Fruit fly (Drosophila melanogaster) whole organism, embryonic: ENCODE measurements around the gene Best3.

Experiments used
- Awh ChIP-seq: fragments of 200-800 bp; sonication (Bioruptor generic); IDR thresholded peaks from 2 replicates; pipeline ENCODE4, ENCODE4 v1.3.6; 2022; ENCODE audit warnings: missing biosample characterization, missing genetic modification characterization
- Bdp1 ChIP-seq: fragments of 200-800 bp; sonication (Bioruptor generic); optimal IDR thresholded peaks from 3 replicates; lab custom pipeline; 2016; ENCODE audit warnings: missing biosample characterization, missing genetic modification characterization
- CG10267 ChIP-seq: fragments of 200-800 bp; sonication (Bioruptor generic); optimal IDR thresholded peaks from 2 replicates; lab custom pipeline; 2018; ENCODE audit warnings: missing biosample characterization, mild to moderate bottlenecking, missing genetic modification characterization, moderate library complexity
- CG10321 ChIP-seq: fragments of 200-800 bp; sonication (Bioruptor generic); IDR thresholded peaks from 2 replicates; pipeline ENCODE4 v1.3.6; 2022; ENCODE audit warnings: missing biosample characterization, missing genetic modification characterization
- CG11696 ChIP-seq: fragments of 200-800 bp; sonication (Bioruptor generic); IDR thresholded peaks from 2 replicates; pipeline ENCODE4 v1.3.6; 2022; ENCODE audit warnings: missing biosample characterization, missing genetic modification characterization
- CG12744 ChIP-seq: fragments of 200-800 bp; sonication (Bioruptor generic); optimal IDR thresholded peaks from 2 replicates; lab custom pipeline; 2016; ENCODE audit warnings: missing biosample characterization, missing genetic modification characterization
- CG14667 ChIP-seq: fragments of 200-800 bp; sonication (Bioruptor generic); IDR thresholded peaks from 2 replicates; pipeline ENCODE4 v1.3.6; 2022; ENCODE audit warnings: missing biosample characterization, missing genetic modification characterization
- CG1832 ChIP-seq: fragments of 200-800 bp; sonication (Bioruptor generic); optimal IDR thresholded peaks from 2 replicates; lab custom pipeline; 2017; ENCODE audit warnings: missing biosample characterization, mild to moderate bottlenecking, missing genetic modification characterization, inconsistent platforms
- CG2678 ChIP-seq: fragments of 200-800 bp; sonication (Bioruptor generic); optimal IDR thresholded peaks from 3 replicates; lab custom pipeline; 2019; ENCODE audit warnings: missing biosample characterization, mild to moderate bottlenecking, missing genetic modification characterization, moderate library complexity
- CG3163 ChIP-seq: fragments of 200-800 bp; sonication (Bioruptor generic); optimal IDR thresholded peaks from 3 replicates; lab custom pipeline; 2016; ENCODE audit warnings: missing biosample characterization, missing genetic modification characterization
- CG3995 ChIP-seq: fragments of 200-800 bp; sonication (Bioruptor generic); optimal IDR thresholded peaks from 3 replicates; lab custom pipeline; 2016; ENCODE audit warnings: missing biosample characterization, missing genetic modification characterization
- CG6272 ChIP-seq: fragments of 200-800 bp; sonication (Bioruptor generic); IDR thresholded peaks from 2 replicates; pipeline ENCODE4 v1.3.6; 2022; ENCODE audit warnings: missing biosample characterization, missing genetic modification characterization
- CG6765 ChIP-seq: fragments of 200-800 bp; sonication (Bioruptor generic); optimal IDR thresholded peaks from 3 replicates; lab custom pipeline; 2017; ENCODE audit warnings: missing biosample characterization, mild to moderate bottlenecking, missing genetic modification characterization
- CG7271 ChIP-seq: fragments of 200-800 bp; sonication (Bioruptor generic); optimal IDR thresholded peaks from 2 replicates; lab custom pipeline; 2018; ENCODE audit warnings: missing biosample characterization, mild to moderate bottlenecking, missing genetic modification characterization, moderate library complexity
- CG7963 ChIP-seq: fragments of 200-800 bp; sonication (Bioruptor generic); IDR thresholded peaks from 3 replicates; pipeline ENCODE4 v1.3.6; 2022; ENCODE audit warnings: missing biosample characterization, missing genetic modification characterization; ENCODE audit not compliant: partially characterized antibody
- CG8478 ChIP-seq: fragments of >200 bp; optimal IDR thresholded peaks from 2 replicates; lab custom pipeline; 2018
- CTCF ChIP-seq: fragments of 200-800 bp; sonication (Bioruptor generic); optimal IDR thresholded peaks from 2 replicates; lab custom pipeline; 2017; ENCODE audit warnings: missing biosample characterization, mild to moderate bottlenecking, missing genetic modification characterization, moderate library complexity
- Doc2 ChIP-seq: fragments of 200-800 bp; sonication (Bioruptor generic); IDR thresholded peaks from 2 replicates; pipeline ENCODE4 v1.3.6; 2022; ENCODE audit warnings: missing biosample characterization, missing genetic modification characterization
- Dref ChIP-seq: fragments of 200-800 bp; sonication (Bioruptor generic); IDR thresholded peaks from 2 replicates; pipeline ENCODE4 v1.3.6; 2022; ENCODE audit warnings: missing biosample characterization, missing genetic modification characterization
- Fer1 ChIP-seq: fragments of 200-800 bp; sonication (Bioruptor generic); optimal IDR thresholded peaks from 2 replicates; lab custom pipeline; 2017; ENCODE audit warnings: missing biosample characterization, mild to moderate bottlenecking, missing genetic modification characterization
- Fer2 ChIP-seq: fragments of 200-800 bp; sonication (Bioruptor generic); optimal IDR thresholded peaks from 2 replicates; lab custom pipeline; 2018; ENCODE audit warnings: missing biosample characterization, mild to moderate bottlenecking, missing genetic modification characterization, moderate library complexity
- H15 ChIP-seq: fragments of 200-800 bp; sonication (Bioruptor generic); IDR thresholded peaks from 3 replicates; pipeline ENCODE4 v1.3.6; 2022; ENCODE audit warnings: missing biosample characterization, missing genetic modification characterization
- Hr39 ChIP-seq: fragments of >200 bp; optimal IDR thresholded peaks from 2 replicates; lab custom pipeline; 2017
- MBD-R2 ChIP-seq: fragments of 200-800 bp; sonication (Bioruptor generic); IDR thresholded peaks from 2 replicates; pipeline ENCODE4 v1.3.6; 2022; ENCODE audit warnings: missing biosample characterization, missing genetic modification characterization
- Mrtf ChIP-seq: fragments of 200-800 bp; sonication (Bioruptor generic); IDR thresholded peaks from 3 replicates; pipeline ENCODE4 v1.3.6; 2022; ENCODE audit warnings: missing biosample characterization, missing genetic modification characterization
- NFAT ChIP-seq: fragments of 200-800 bp; sonication (Bioruptor generic); IDR thresholded peaks from 2 replicates; pipeline ENCODE4 v1.3.6; 2022; ENCODE audit warnings: missing biosample characterization, missing genetic modification characterization
- Optix ChIP-seq: fragments of 200-800 bp; sonication (Bioruptor generic); IDR thresholded peaks from 3 replicates; pipeline ENCODE4 v1.3.6; 2022; ENCODE audit warnings: missing biosample characterization, missing genetic modification characterization
- Ptx1 ChIP-seq: fragments of 200-800 bp; sonication (Bioruptor generic); IDR thresholded peaks from 2 replicates; pipeline ENCODE4 v1.3.6; 2022; ENCODE audit warnings: missing biosample characterization, missing genetic modification characterization
- Rfx ChIP-seq: fragments of 200-800 bp; sonication (Bioruptor generic); IDR thresholded peaks from 2 replicates; pipeline ENCODE4 v1.3.6; 2022; ENCODE audit warnings: missing biosample characterization, missing genetic modification characterization
- Side ChIP-seq: fragments of 200-800 bp; sonication (Bioruptor generic); optimal IDR thresholded peaks from 2 replicates; lab custom pipeline; 2016; ENCODE audit warnings: missing biosample characterization, missing genetic modification characterization
- al ChIP-seq: fragments of 200-800 bp; sonication (Bioruptor generic); IDR thresholded peaks from 2 replicates; pipeline ENCODE4 v1.3.6; 2022; ENCODE audit warnings: missing biosample characterization, missing genetic modification characterization
- ap ChIP-seq: fragments of 200-800 bp; sonication (Bioruptor generic); IDR thresholded peaks from 2 replicates; pipeline ENCODE4 v1.3.6; 2022; ENCODE audit warnings: missing biosample characterization, missing genetic modification characterization
- cato ChIP-seq: fragments of 200-800 bp; sonication (Bioruptor generic); optimal IDR thresholded peaks from 2 replicates; lab custom pipeline; 2016; ENCODE audit warnings: missing biosample characterization, missing genetic modification characterization, borderline replicate concordance
- cg ChIP-seq: fragments of 200-800 bp; sonication (Bioruptor generic); optimal IDR thresholded peaks from 3 replicates; lab custom pipeline; 2019; ENCODE audit warnings: missing biosample characterization, mild to moderate bottlenecking, missing genetic modification characterization, moderate library complexity
- chif ChIP-seq, 2 experiments: fragments of 200-800 bp; sonication (Bioruptor generic); optimal IDR thresholded peaks; 3 replicates each; lab custom pipeline; 2016; ENCODE audit warnings: missing biosample characterization in 2 of 2, missing genetic modification characterization in 2 of 2
- chn ChIP-seq: fragments of 200-800 bp; sonication (Bioruptor generic); optimal IDR thresholded peaks from 2 replicates; lab custom pipeline; 2016; ENCODE audit warnings: missing biosample characterization, missing genetic modification characterization
- ewg ChIP-seq: fragments of 200-800 bp; sonication (Bioruptor generic); optimal IDR thresholded peaks from 3 replicates; lab custom pipeline; 2017; ENCODE audit warnings: mild to moderate bottlenecking, missing biosample characterization, missing genetic modification reagents, missing genetic modification characterization
- gsb-n ChIP-seq: fragments of 200-800 bp; sonication (Bioruptor generic); optimal IDR thresholded peaks from 3 replicates; lab custom pipeline; 2018; ENCODE audit warnings: missing biosample characterization, mild to moderate bottlenecking, missing genetic modification characterization
- hb ChIP-seq: fragments of 200-800 bp; sonication (Bioruptor generic); IDR thresholded peaks from 3 replicates; pipeline ENCODE4 v1.3.6; 2022; ENCODE audit warnings: missing biosample characterization, missing genetic modification characterization; ENCODE audit not compliant: partially characterized antibody
- ind ChIP-seq: fragments of 200-800 bp; sonication (Bioruptor generic); optimal IDR thresholded peaks from 3 replicates; lab custom pipeline; 2016; ENCODE audit warnings: missing biosample characterization, missing genetic modification characterization
- knrl ChIP-seq: fragments of 200-800 bp; sonication (Bioruptor generic); IDR thresholded peaks from 3 replicates; pipeline ENCODE4 v1.3.6; 2022; ENCODE audit warnings: missing biosample characterization, missing genetic modification characterization; ENCODE audit not compliant: partially characterized antibody
- lab ChIP-seq: fragments of 200-800 bp; sonication (Bioruptor generic); optimal IDR thresholded peaks from 3 replicates; lab custom pipeline; 2017; ENCODE audit warnings: missing biosample characterization, missing genetic modification characterization, mild to moderate bottlenecking, moderate library complexity, missing genetic modification reagents
- lmd ChIP-seq: fragments of 200-800 bp; sonication (Bioruptor generic); IDR thresholded peaks from 2 replicates; pipeline ENCODE4 v1.3.6; 2022; ENCODE audit warnings: missing biosample characterization, missing genetic modification characterization
- mirr ChIP-seq: fragments of 200-800 bp; sonication (Bioruptor generic); optimal IDR thresholded peaks from 3 replicates; lab custom pipeline; 2018; ENCODE audit warnings: missing biosample characterization, mild to moderate bottlenecking, missing genetic modification characterization
- mld ChIP-seq: fragments of 200-800 bp; sonication (Bioruptor generic); IDR thresholded peaks from 3 replicates; pipeline ENCODE4 v1.3.6; 2022; ENCODE audit warnings: missing biosample characterization, missing genetic modification characterization; ENCODE audit not compliant: partially characterized antibody
- nmo ChIP-seq: fragments of 200-800 bp; sonication (Bioruptor generic); optimal IDR thresholded peaks from 2 replicates; lab custom pipeline; 2018; ENCODE audit warnings: missing biosample characterization, mild to moderate bottlenecking, missing genetic modification characterization, moderate library complexity
- prd ChIP-seq, 3 experiments: fragments of >200 bp in 2 of 3; fragments of 200-800 bp in 1 of 3; sonication (Bioruptor generic) in 1 of 3; optimal IDR thresholded peaks in 2 of 3; IDR thresholded peaks in 1 of 3; 2 replicates in 2 of 3; 3 replicates in 1 of 3; pipeline versions ENCODE4 v1.3.6 to Lab custom; 2017 to 2022; ENCODE audit warnings: missing biosample characterization in 1 of 3, missing genetic modification characterization in 1 of 3
- slou ChIP-seq: fragments of 200-800 bp; sonication (Bioruptor generic); optimal IDR thresholded peaks from 3 replicates; lab custom pipeline; 2016; ENCODE audit warnings: missing biosample characterization, missing genetic modification characterization
- tna ChIP-seq: fragments of 200-800 bp; sonication (Bioruptor generic); IDR thresholded peaks from 2 replicates; pipeline ENCODE4 v1.3.6; 2022; ENCODE audit warnings: missing biosample characterization, missing genetic modification characterization; ENCODE audit not compliant: partially characterized antibody
- trem ChIP-seq: fragments of 200-800 bp; optimal IDR thresholded peaks from 3 replicates; lab custom pipeline; 2019; ENCODE audit warnings: missing biosample characterization, mild to moderate bottlenecking, missing genetic modification characterization, moderate library complexity
- yki ChIP-seq: fragments of >200 bp; optimal IDR thresholded peaks from 3 replicates; lab custom pipeline; 2018

The Best3 gene

DNA sequence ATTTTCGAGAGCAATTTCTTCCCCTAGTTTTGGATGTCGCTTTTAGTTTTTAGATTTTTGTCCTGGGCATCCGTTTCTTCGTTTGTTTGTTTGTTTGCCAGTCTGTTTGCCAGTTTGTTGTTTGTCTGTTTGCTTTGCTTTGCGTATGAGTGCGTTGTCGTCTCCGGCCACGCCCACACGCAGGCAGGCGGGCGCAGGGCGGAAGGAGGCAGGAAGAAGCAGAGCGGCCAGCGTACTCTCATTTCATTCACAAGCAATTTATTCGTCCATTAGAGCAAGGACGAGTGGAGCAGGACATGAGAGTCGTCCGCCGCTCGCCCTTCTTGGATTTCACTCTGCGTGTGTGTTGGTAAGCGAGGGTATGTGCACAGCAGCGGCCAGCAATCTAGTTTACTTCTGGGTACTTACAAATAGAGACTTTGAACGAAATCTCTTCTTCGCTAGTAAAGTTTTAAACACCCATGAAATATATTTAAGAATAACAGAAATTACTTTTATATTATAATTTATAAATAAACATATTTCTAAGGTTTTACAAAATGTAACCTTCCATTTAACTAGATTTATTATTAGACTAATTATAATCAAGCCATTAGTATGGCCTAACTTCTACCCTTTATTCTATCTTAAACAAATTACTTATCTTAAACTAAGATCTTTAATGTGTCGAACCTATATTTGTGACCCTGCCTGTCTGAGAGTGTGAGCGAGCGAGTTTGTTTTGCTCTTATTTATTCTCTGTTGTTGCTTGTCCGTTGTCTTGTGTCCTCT is 45.3 kb upstream of the Best3 start (continued):
- peak; percentile 90 for TF ChIP-seq CG11696 (GFP tag; lab: Robert Waterston, UW)
- no peak for TF ChIP-seq knrl (GFP tag; lab: Robert Waterston, UW)
- TF ChIP-seq Awh (GFP tag; lab: Robert Waterston, UW), result no peak
- peak; percentile 25 for TF ChIP-seq CG7271
- no peak for TF ChIP-seq ap (GFP tag; lab: Robert Waterston, UW)
- TF ChIP-seq chif (GFP tag; optimal IDR thresholded peaks at IDR 0.05; lab: Kevin White, UChicago), result no peak
- TF ChIP-seq CG10321, result no peak
- TF ChIP-seq mirr (GFP tag; lab: Kevin White, UChicago), result no peak
- TF ChIP-seq CG12744, result no peak
- no peak for TF ChIP-seq Fer2
- TF ChIP-seq cato (GFP tag; lab: Kevin White, UChicago), result peak; percentile 10
- TF ChIP-seq Ptx1 (GFP tag; lab: Robert Waterston, UW), result peak; percentile 52
- TF ChIP-seq ewg (GFP tag; lab: Kevin White, UChicago), result peak; percentile 15
- TF ChIP-seq lab, result peak; percentile 57
- no peak for TF ChIP-seq CG7963 (GFP tag; lab: Robert Waterston, UW)
- peak; percentile 67 for TF ChIP-seq gsb-n
- no peak for TF ChIP-seq CG6272
- TF ChIP-seq Optix (GFP tag; lab: Robert Waterston, UW), result no peak
- peak; percentile 91 for TF ChIP-seq nmo (GFP tag; lab: Kevin White, UChicago)
- peak; percentile 5 for TF ChIP-seq CTCF (GFP tag; lab: Kevin White, UChicago)
- TF ChIP-seq CG8478 (lab: Kevin White, UChicago), result no peak
- no peak for TF ChIP-seq MBD-R2 (GFP tag; lab: Robert Waterston, UW)
- no peak for TF ChIP-seq Mrtf (GFP tag; lab: Robert Waterston, UW)
- TF ChIP-seq Fer1, result peak; percentile 76
- TF ChIP-seq ind (GFP tag; lab: Kevin White, UChicago), result peak; percentile 50
- no peak for TF ChIP-seq al (GFP tag; lab: Robert Waterston, UW)
- no peak for TF ChIP-seq chn (GFP tag; lab: Kevin White, UChicago)
- TF ChIP-seq Dref, result no peak
- TF ChIP-seq CG3163 (GFP tag; lab: Kevin White, UChicago), result no peak
- TF ChIP-seq hb (GFP tag; lab: Robert Waterston, UW), result no peak
- peak; percentile 48 for TF ChIP-seq CG6765 (GFP tag; lab: Kevin White, UChicago)
- no peak for TF ChIP-seq Bdp1 (GFP tag; lab: Kevin White, UChicago)
- peak; percentile 82 for TF ChIP-seq trem
- TF ChIP-seq Doc2, result no peak
- peak; percentile 88 for TF ChIP-seq Hr39
- TF ChIP-seq CG2678 (tag; lab: Kevin White, UChicago), result peak; percentile 83
- TF ChIP-seq Rfx, result no peak
- TF ChIP-seq CG1832 (GFP tag; lab: Kevin White, UChicago), result no peak
- no peak for TF ChIP-seq CG14667 (GFP tag; lab: Robert Waterston, UW)
- no peak for TF ChIP-seq cg
- peak; percentile 86 for TF ChIP-seq CG10267 (tag; lab: Kevin White, UChicago)
- peak; percentile 59 for TF ChIP-seq lmd (GFP tag; lab: Robert Waterston, UW)
- TF ChIP-seq slou (GFP tag; lab: Kevin White, UChicago), result no peak
- TF ChIP-seq NFAT (GFP tag; lab: Robert Waterston, UW), result no peak
- no peak for TF ChIP-seq Side (GFP tag; lab: Kevin White, UChicago)
- no peak for TF ChIP-seq H15 (GFP tag; lab: Robert Waterston, UW)
- no peak for TF ChIP-seq mld (GFP tag; lab: Robert Waterston, UW)
- no peak for TF ChIP-seq tna
- TF ChIP-seq CG3995, result no peak
- TF ChIP-seq yki (lab: Kevin White, UChicago), result peak; percentile 40
- no peak for TF ChIP-seq prd (optimal IDR thresholded peaks at IDR 0.05; lab: Kevin White, UChicago)
- TF ChIP-seq prd (GFP tag; IDR thresholded peaks at IDR 0.05; lab: Robert Waterston, UW), result peak; percentile 71
